Worm (Caenorhabditis elegans): Measurements from ENCODE around the gene lgc-30.

DNA sequence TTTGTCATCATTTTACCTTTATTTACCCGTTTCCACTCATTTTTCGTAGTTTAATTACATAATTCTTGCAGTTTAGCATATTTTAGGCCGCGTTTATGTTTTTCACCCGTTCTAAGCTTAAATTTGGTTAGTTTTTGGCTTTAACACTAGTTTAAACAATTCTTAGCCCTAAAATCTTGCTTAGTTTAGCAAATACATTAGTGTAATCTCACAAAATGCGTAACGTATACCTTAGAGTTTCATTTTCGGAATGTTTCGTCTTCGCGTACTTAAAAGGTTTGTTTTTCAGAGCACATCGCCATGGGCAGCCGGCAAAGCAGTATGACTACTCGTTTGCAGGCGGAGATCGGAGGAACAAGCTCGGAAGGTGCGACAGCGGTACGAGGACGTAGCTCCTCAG, 5.0 kb upstream of the lgc-30 start, which contains the start of gene F58H7.5:
- TF ChIP-seq ref-1 (GFP tag; conservative IDR thresholded peaks at IDR 0.05) (no peak), ztf-23 (GFP tag; IDR thresholded peaks at IDR 0.05) (no peak), tab-1 (GFP tag; IDR thresholded peaks at IDR 0.05) (no peak), ztf-29 (GFP tag; IDR thresholded peaks at IDR 0.05) (no peak), klf-2 (GFP tag; conservative IDR thresholded peaks at IDR 0.05) (no peak), med-1 (GFP tag; optimal IDR thresholded peaks at IDR 0.05; ENCODE audit: insufficient read depth) (no peak), flt-1 (GFP tag; IDR thresholded peaks at IDR 0.05) (no peak)
